Worm (Caenorhabditis elegans) whole organism, young adult: ENCODE measurements around the gene C44B7.7.

Source experiments
- B0019.2 ChIP-seq: fragments of 200-800 bp; sonication (Bioruptor generic); conservative IDR thresholded peaks from 2 replicates; pipeline ENCODE4 v1.3.6; 2022; ENCODE audit warnings: missing genetic modification reagents, missing genetic modification characterization, missing compliant biosample characterization
- B0261.1 ChIP-seq: sonication (generic microtip); optimal IDR thresholded peaks from 2 replicates; lab custom pipeline; 2016; ENCODE audit warnings: mild to moderate bottlenecking, missing genetic modification characterization, moderate library complexity, missing compliant biosample characterization
- C06A6.2 ChIP-seq: fragments of 200-800 bp; sonication (Bioruptor generic); conservative IDR thresholded peaks from 2 replicates; pipeline ENCODE4 v1.3.6; 2022; ENCODE audit warnings: missing genetic modification characterization, missing compliant biosample characterization
- F22D6.2 ChIP-seq: sonication (generic microtip); optimal IDR thresholded peaks from 2 replicates; lab custom pipeline; 2016; ENCODE audit warnings: mild to moderate bottlenecking, missing genetic modification characterization, missing compliant biosample characterization
- K11D2.4 ChIP-seq: fragments of 200-800 bp; sonication (Bioruptor generic); IDR thresholded peaks from 2 replicates; pipeline ENCODE4 v1.3.6; 2022; ENCODE audit warnings: missing genetic modification reagents, missing genetic modification characterization, missing compliant biosample characterization
- K12H6.12 ChIP-seq: fragments of 200-800 bp; sonication (Bioruptor generic); optimal IDR thresholded peaks from 2 replicates; lab custom pipeline; 2018; ENCODE audit warnings: mild to moderate bottlenecking, missing genetic modification characterization, missing compliant biosample characterization
- Y67H2A.10 ChIP-seq: fragments of 200-800 bp; sonication (Bioruptor generic); conservative IDR thresholded peaks from 2 replicates; pipeline ENCODE4 v1.3.6; 2022; ENCODE audit warnings: missing genetic modification reagents, missing genetic modification characterization, missing compliant biosample characterization
- ama-1 ChIP-seq, 3 experiments: fragments of 150-350 bp in 1 of 3; sonication (generic microtip) in 2 of 3; optimal IDR thresholded peaks; 2 replicates each; lab custom pipeline; 2014 to 2018; ENCODE audit warnings: missing biosample characterization in 2 of 3, missing genetic modification characterization in 2 of 3, missing genetic modification reagents in 2 of 3
- atf-7 ChIP-seq: sonication (generic microtip); optimal IDR thresholded peaks from 2 replicates; lab custom pipeline; 2017; ENCODE audit warnings: mild to moderate bottlenecking, missing genetic modification characterization, missing compliant biosample characterization
- athp-1 ChIP-seq: sonication (generic microtip); optimal IDR thresholded peaks from 2 replicates; lab custom pipeline; 2017; ENCODE audit warnings: mild to moderate bottlenecking, missing genetic modification characterization, missing compliant biosample characterization
- cebp-1 ChIP-seq, 2 experiments: fragments of 200-800 bp in 1 of 2; sonication (Bioruptor generic) in 1 of 2; sonication (generic microtip) in 1 of 2; IDR thresholded peaks in 1 of 2; optimal IDR thresholded peaks in 1 of 2; 2 replicates each; pipeline versions ENCODE4 v1.3.6 to Lab custom; 2017 to 2022; ENCODE audit warnings: missing compliant biosample characterization in 2 of 2, missing genetic modification characterization in 2 of 2, mild to moderate bottlenecking in 1 of 2, missing genetic modification reagents in 1 of 2, moderate library complexity in 1 of 2
- ceh-91 ChIP-seq: fragments of 200-800 bp; sonication (Bioruptor generic); IDR thresholded peaks from 2 replicates; pipeline ENCODE4 v1.3.6; 2022; ENCODE audit warnings: missing genetic modification reagents, missing genetic modification characterization, missing compliant biosample characterization
- chd-7 ChIP-seq: sonication (generic microtip); optimal IDR thresholded peaks from 2 replicates; lab custom pipeline; 2016; ENCODE audit warnings: mild to moderate bottlenecking, missing genetic modification characterization, moderate library complexity, missing compliant biosample characterization
- die-1 ChIP-seq: sonication (generic microtip); optimal IDR thresholded peaks from 2 replicates; lab custom pipeline; 2016; ENCODE audit warnings: missing genotype, mild to moderate bottlenecking, missing genetic modification characterization, missing compliant biosample characterization
- dpl-1 ChIP-seq: fragments of 150-350 bp; optimal IDR thresholded peaks from 2 replicates; lab custom pipeline; 2014; ENCODE audit warnings: missing biosample characterization, missing genetic modification reagents, missing genetic modification characterization
- efl-1 ChIP-seq: fragments of 150-350 bp; optimal IDR thresholded peaks from 2 replicates; lab custom pipeline; 2014; ENCODE audit warnings: missing biosample characterization, missing genetic modification reagents, missing genetic modification characterization
- egl-44 ChIP-seq: fragments of 200-800 bp; sonication (Bioruptor generic); IDR thresholded peaks from 2 replicates; pipeline ENCODE4 v1.3.6; 2022; ENCODE audit warnings: missing genetic modification reagents, missing genetic modification characterization, missing compliant biosample characterization
- hlh-26 ChIP-seq: fragments of 200-800 bp; sonication (Bioruptor generic); conservative IDR thresholded peaks from 2 replicates; pipeline ENCODE4 v1.3.6; 2022; ENCODE audit warnings: missing genetic modification reagents, missing genetic modification characterization, missing compliant biosample characterization
- hrde-1 ChIP-seq: sonication (generic microtip); optimal IDR thresholded peaks from 2 replicates; lab custom pipeline; 2016; ENCODE audit warnings: missing genetic modification characterization, mild to moderate bottlenecking, missing compliant biosample characterization, moderate library complexity, missing genotype, missing genetic modification reagents, borderline replicate concordance
- lin-40 ChIP-seq: sonication (generic microtip); optimal IDR thresholded peaks from 2 replicates; lab custom pipeline; 2016; ENCODE audit warnings: missing genetic modification characterization, mild to moderate bottlenecking, missing compliant biosample characterization, missing genotype, missing genetic modification reagents
- lin-54 ChIP-seq: fragments of 200-800 bp; sonication (Bioruptor generic); optimal IDR thresholded peaks from 2 replicates; lab custom pipeline; 2018; ENCODE audit warnings: mild to moderate bottlenecking, missing genetic modification characterization, missing compliant biosample characterization
- lir-1 ChIP-seq: fragments of 200-800 bp; sonication (Bioruptor generic); conservative IDR thresholded peaks from 2 replicates; pipeline ENCODE4 v1.3.6; 2022; ENCODE audit warnings: missing genetic modification reagents, missing genetic modification characterization, missing compliant biosample characterization
- lsy-27 ChIP-seq: sonication (generic microtip); optimal IDR thresholded peaks from 2 replicates; lab custom pipeline; 2017; ENCODE audit warnings: missing genetic modification characterization, mild to moderate bottlenecking, missing compliant biosample characterization, antibody characterized with exemption, missing genotype, borderline replicate concordance; ENCODE audit not compliant: insufficient read depth
- madf-6 ChIP-seq: fragments of 200-800 bp; sonication (Bioruptor generic); IDR thresholded peaks from 2 replicates; pipeline ENCODE4 v1.3.6; 2022; ENCODE audit warnings: missing genetic modification reagents, missing genetic modification characterization, missing compliant biosample characterization
- mel-28 ChIP-seq: sonication (generic microtip); optimal IDR thresholded peaks from 2 replicates; lab custom pipeline; 2016; ENCODE audit warnings: borderline replicate concordance, mild to moderate bottlenecking, missing genetic modification characterization, missing compliant biosample characterization
- nhr-179 ChIP-seq: sonication (generic microtip); optimal IDR thresholded peaks from 2 replicates; lab custom pipeline; 2016; ENCODE audit warnings: mild to moderate bottlenecking, missing genetic modification characterization, missing compliant biosample characterization
- nhr-90 ChIP-seq: sonication (generic microtip); optimal IDR thresholded peaks from 2 replicates; lab custom pipeline; 2016; ENCODE audit warnings: missing genotype, mild to moderate bottlenecking, missing genetic modification characterization, missing compliant biosample characterization
- snpc-1.1 ChIP-seq: sonication (generic microtip); optimal IDR thresholded peaks from 2 replicates; lab custom pipeline; 2017; ENCODE audit warnings: missing genetic modification characterization, mild to moderate bottlenecking, missing compliant biosample characterization, antibody characterized with exemption, moderate library complexity, missing genotype, missing genetic modification reagents; ENCODE audit not compliant: insufficient read depth
- snpc-1.3 ChIP-seq: sonication (generic microtip); optimal IDR thresholded peaks from 2 replicates; lab custom pipeline; 2017; ENCODE audit warnings: missing genetic modification characterization, mild to moderate bottlenecking, missing compliant biosample characterization, antibody characterized with exemption, moderate library complexity, missing genotype, missing genetic modification reagents; ENCODE audit not compliant: insufficient read depth
- somi-1 ChIP-seq: fragments of 200-800 bp; sonication (Bioruptor generic); optimal IDR thresholded peaks from 2 replicates; lab custom pipeline; 2018; ENCODE audit warnings: mild to moderate bottlenecking, missing genetic modification characterization, missing compliant biosample characterization
- tbx-9 ChIP-seq: sonication (generic microtip); optimal IDR thresholded peaks from 2 replicates; lab custom pipeline; 2016; ENCODE audit warnings: borderline replicate concordance, missing genetic modification characterization, inconsistent platforms, missing compliant biosample characterization
- unc-130 ChIP-seq: sonication (generic microtip); optimal IDR thresholded peaks from 2 replicates; lab custom pipeline; 2016; ENCODE audit warnings: missing genetic modification reagents, missing genetic modification characterization, missing compliant biosample characterization
- ztf-18 ChIP-seq: sonication (generic microtip); optimal IDR thresholded peaks from 2 replicates; lab custom pipeline; 2016; ENCODE audit warnings: missing genotype, mild to moderate bottlenecking, missing genetic modification characterization, missing compliant biosample characterization
- ztf-26 ChIP-seq: sonication (generic microtip); optimal IDR thresholded peaks from 2 replicates; lab custom pipeline; 2017; ENCODE audit warnings: missing genetic modification characterization, missing compliant biosample characterization
- ztf-28 ChIP-seq: fragments of 200-800 bp; sonication (Bioruptor generic); IDR thresholded peaks from 2 replicates; pipeline ENCODE4 v1.3.6; 2022; ENCODE audit warnings: missing genetic modification reagents, missing genetic modification characterization, missing compliant biosample characterization
- ztf-6 ChIP-seq: fragments of 200-800 bp; sonication (Bioruptor generic); IDR thresholded peaks from 2 replicates; pipeline ENCODE4 v1.3.6; 2022; ENCODE audit warnings: missing genetic modification reagents, missing genetic modification characterization, missing compliant biosample characterization

The C44B7.7 gene

ce11 chrII:6853059-6853466, 26.9 kb downstream of the C44B7.7 start (continued):
- no peak for TF ChIP-seq atf-7 (tag; lab: Kevin White, UChicago)
- TF ChIP-seq lir-1 (GFP tag; lab: Robert Waterston, UW) = 0 out of 2 replicates have a peak, but pooled peaks have one; percentile 7
- no peak for TF ChIP-seq dpl-1
- no peak for TF ChIP-seq efl-1 (GFP tag; lab: Kevin White, UChicago)
- TF ChIP-seq Y67H2A.10 (GFP tag; lab: Robert Waterston, UW) = 0 out of 2 replicates have a peak, but pooled peaks have one; percentile 46
- no peak for TF ChIP-seq egl-44

- no peak for TF ChIP-seq unc-130 (GFP tag; lab: Kevin White, UChicago)
- no peak for TF ChIP-seq lin-54
- TF ChIP-seq snpc-1.3 (tag; lab: Kevin White, UChicago) = no peak
- TF ChIP-seq chd-7 = no peak
- no peak for TF ChIP-seq F22D6.2
- no peak for TF ChIP-seq nhr-179
- TF ChIP-seq atf-7 (tag; lab: Kevin White, UChicago) = no peak
- TF ChIP-seq hlh-26 (GFP tag; lab: Robert Waterston, UW) = no peak
- no peak for TF ChIP-seq ztf-18
- no peak for TF ChIP-seq ztf-28 (GFP tag; lab: Robert Waterston, UW)
- no peak for TF ChIP-seq ama-1 (optimal IDR thresholded peaks at IDR 0.05; lab: Kevin White, UChicago)
- TF ChIP-seq ama-1 (GFP tag; optimal IDR thresholded peaks at IDR 0.05; lab: Kevin White, UChicago) = no peak
- no peak for TF ChIP-seq lsy-27 (tag; lab: Kevin White, UChicago)
- TF ChIP-seq B0019.2 (GFP tag; lab: Robert Waterston, UW) = no peak
- TF ChIP-seq tbx-9 = no peak
- no peak for TF ChIP-seq K12H6.12 (tag; lab: Kevin White, UChicago)
- no peak for TF ChIP-seq athp-1 (tag; lab: Kevin White, UChicago)
Observed at ce11 chrII:6851938-6852337, 28.0 kb downstream of the C44B7.7 start, which contains the start of gene C04A2.15. C04A2.15 (plus strand) TSS chrII:6852236.

ce11 chrII:6849308-6849707, 30.7 kb downstream of the C44B7.7 start:
- peak; percentile 27 for TF ChIP-seq lin-40 (tag; lab: Kevin White, UChicago)
- TF ChIP-seq ztf-6 (GFP tag; lab: Robert Waterston, UW) = peak; percentile 57; the same call in 1 of the 2 replicates
- no peak for TF ChIP-seq nhr-90 (tag; lab: Kevin White, UChicago)
- TF ChIP-seq B0019.2 (GFP tag; lab: Robert Waterston, UW) = no peak
- TF ChIP-seq cebp-1 (GFP tag; IDR thresholded peaks at IDR 0.05; lab: Robert Waterston, UW) = no peak
- peak; percentile 16 for TF ChIP-seq cebp-1 (tag; optimal IDR thresholded peaks at IDR 0.05; lab: Kevin White, UChicago)
- TF ChIP-seq somi-1 (GFP tag; lab: Kevin White, UChicago) = peak; percentile 70
- TF ChIP-seq madf-6 (GFP tag; lab: Robert Waterston, UW) = no peak
- TF ChIP-seq die-1 (tag; lab: Kevin White, UChicago) = peak; percentile 36
- no peak for TF ChIP-seq snpc-1.1 (tag; lab: Kevin White, UChicago)
- peak; percentile 54; the same call in 1 of the 2 replicates for TF ChIP-seq K11D2.4 (GFP tag; lab: Robert Waterston, UW)
- TF ChIP-seq lsy-27 (tag; lab: Kevin White, UChicago) = no peak
- peak; percentile 44 for TF ChIP-seq chd-7
- no peak for TF ChIP-seq mel-28 (tag; lab: Kevin White, UChicago)
- TF ChIP-seq ztf-26 (tag; lab: Kevin White, UChicago) = peak; percentile 33
- no peak for TF ChIP-seq hrde-1 (tag; lab: Kevin White, UChicago)
- no peak for TF ChIP-seq atf-7 (tag; lab: Kevin White, UChicago)
- no peak for TF ChIP-seq ceh-91 (GFP tag; lab: Robert Waterston, UW)
- no peak for TF ChIP-seq B0261.1 (tag; lab: Kevin White, UChicago)
- peak; percentile 47 for TF ChIP-seq C06A6.2
